Fruit fly (Drosophila melanogaster) whole organism, embryonic: ENCODE results near the gene CG31445.

Source experiments
- CG10274 ChIP-seq: fragments of 200-800 bp; sonication (Bioruptor generic); optimal IDR thresholded peaks from 3 replicates; lab custom pipeline; 2017; ENCODE audit warnings: missing biosample characterization, mild to moderate bottlenecking, missing genetic modification characterization
- CG10462 ChIP-seq: fragments of 200-800 bp; sonication (Bioruptor generic); optimal IDR thresholded peaks from 2 replicates; lab custom pipeline; 2016; ENCODE audit warnings: missing biosample characterization, missing genetic modification characterization
- CG11085 ChIP-seq: fragments of 200-800 bp; sonication (Bioruptor generic); IDR thresholded peaks from 2 replicates; pipeline ENCODE4 v1.3.6; 2022; ENCODE audit warnings: missing biosample characterization, missing genetic modification characterization
- CG11093 ChIP-seq: fragments of 200-800 bp; sonication (Bioruptor generic); IDR thresholded peaks from 3 replicates; pipeline ENCODE4 v1.3.6; 2022; ENCODE audit warnings: missing biosample characterization, missing genetic modification characterization
- CG12071 ChIP-seq: fragments of 200-800 bp; sonication (Bioruptor generic); optimal IDR thresholded peaks from 3 replicates; lab custom pipeline; 2018; ENCODE audit warnings: missing biosample characterization, mild to moderate bottlenecking, missing genetic modification characterization
- CG15696 ChIP-seq: fragments of 200-800 bp; sonication (Bioruptor generic); optimal IDR thresholded peaks from 2 replicates; lab custom pipeline; 2019; ENCODE audit warnings: missing biosample characterization, mild to moderate bottlenecking, missing genetic modification characterization, moderate library complexity
- CG16779 ChIP-seq: fragments of 200-800 bp; sonication (Bioruptor generic); IDR thresholded peaks from 2 replicates; pipeline ENCODE4 v1.3.6; 2022; ENCODE audit warnings: missing biosample characterization, missing genetic modification characterization
- CG17328 ChIP-seq: fragments of 200-800 bp; sonication (Bioruptor generic); IDR thresholded peaks from 2 replicates; pipeline ENCODE4 v1.3.6; 2022; ENCODE audit warnings: missing biosample characterization, missing genetic modification characterization
- CG1792 ChIP-seq: fragments of 200-800 bp; sonication (Bioruptor generic); optimal IDR thresholded peaks from 2 replicates; lab custom pipeline; 2016; ENCODE audit warnings: missing biosample characterization, missing genetic modification characterization
- CG2889 ChIP-seq: fragments of 200-800 bp; sonication (Bioruptor generic); IDR thresholded peaks from 3 replicates; pipeline ENCODE4 v1.3.6; 2022; ENCODE audit warnings: missing biosample characterization, missing genetic modification characterization
- CG32772 ChIP-seq: fragments of 200-800 bp; sonication (Bioruptor generic); IDR thresholded peaks from 2 replicates; pipeline ENCODE4 v1.3.6; 2022; ENCODE audit warnings: missing biosample characterization, missing genetic modification characterization
- CG43689 ChIP-seq: fragments of 200-800 bp; sonication (Bioruptor generic); IDR thresholded peaks from 2 replicates; pipeline ENCODE4 v1.3.6; 2022; ENCODE audit warnings: missing biosample characterization, missing genetic modification characterization
- CG4854 ChIP-seq: fragments of 200-800 bp; sonication (Bioruptor generic); optimal IDR thresholded peaks from 2 replicates; lab custom pipeline; 2016; ENCODE audit warnings: missing biosample characterization, missing genetic modification characterization, inconsistent platforms
- CG7271 ChIP-seq: fragments of 200-800 bp; sonication (Bioruptor generic); optimal IDR thresholded peaks from 2 replicates; lab custom pipeline; 2018; ENCODE audit warnings: missing biosample characterization, mild to moderate bottlenecking, missing genetic modification characterization, moderate library complexity
- CG8924 ChIP-seq: fragments of 200-800 bp; optimal IDR thresholded peaks from 3 replicates; lab custom pipeline; 2019; ENCODE audit warnings: missing biosample characterization, mild to moderate bottlenecking, missing genetic modification characterization, moderate library complexity
- CG9727 ChIP-seq: fragments of 200-800 bp; sonication (Bioruptor generic); optimal IDR thresholded peaks from 3 replicates; lab custom pipeline; 2017; ENCODE audit warnings: missing biosample characterization, mild to moderate bottlenecking, missing genetic modification characterization
- CG9797 ChIP-seq: fragments of 200-800 bp; sonication (Bioruptor generic); optimal IDR thresholded peaks from 3 replicates; lab custom pipeline; 2018; ENCODE audit warnings: missing biosample characterization, mild to moderate bottlenecking, missing genetic modification characterization
- Dip3 ChIP-seq: fragments of 200-800 bp; sonication (Bioruptor generic); optimal IDR thresholded peaks from 3 replicates; lab custom pipeline; 2016; ENCODE audit warnings: missing biosample characterization, missing genetic modification characterization
- Fer2 ChIP-seq: fragments of 200-800 bp; sonication (Bioruptor generic); optimal IDR thresholded peaks from 2 replicates; lab custom pipeline; 2018; ENCODE audit warnings: missing biosample characterization, mild to moderate bottlenecking, missing genetic modification characterization, moderate library complexity
- HmgZ ChIP-seq: fragments of 200-800 bp; sonication (Bioruptor generic); optimal IDR thresholded peaks from 2 replicates; lab custom pipeline; 2018; ENCODE audit warnings: missing biosample characterization, mild to moderate bottlenecking, missing genetic modification characterization
- Hr51 ChIP-seq, 2 experiments: fragments of 200-800 bp; sonication (Bioruptor generic); optimal IDR thresholded peaks; 2 replicates in 1 of 2; 3 replicates in 1 of 2; lab custom pipeline; 2016 to 2018; ENCODE audit warnings: missing biosample characterization in 2 of 2, missing genetic modification characterization in 2 of 2, mild to moderate bottlenecking in 1 of 2, moderate library complexity in 1 of 2
- Lim3 ChIP-seq: fragments of 200-800 bp; sonication (Bioruptor generic); IDR thresholded peaks from 2 replicates; pipeline ENCODE4 v1.3.6; 2022; ENCODE audit warnings: missing biosample characterization, missing genetic modification characterization
- NC2α ChIP-seq: fragments of 200-800 bp; sonication (Bioruptor generic); optimal IDR thresholded peaks from 2 replicates; lab custom pipeline; 2016; ENCODE audit warnings: missing biosample characterization, missing genetic modification characterization
- NK7.1 ChIP-seq: fragments of 200-800 bp; sonication (Bioruptor generic); optimal IDR thresholded peaks from 3 replicates; lab custom pipeline; 2016; ENCODE audit warnings: missing biosample characterization, missing genetic modification characterization
- Nf-YA ChIP-seq: fragments of 200-800 bp; sonication (Bioruptor generic); IDR thresholded peaks from 2 replicates; pipeline ENCODE4 v1.3.6; 2022; ENCODE audit warnings: missing biosample characterization, missing genetic modification characterization
- Tbp ChIP-seq: fragments of >200 bp; optimal IDR thresholded peaks from 2 replicates; lab custom pipeline; 2018; ENCODE audit warnings: missing biosample characterization, missing genetic modification characterization
- ap ChIP-seq: fragments of 200-800 bp; sonication (Bioruptor generic); IDR thresholded peaks from 2 replicates; pipeline ENCODE4 v1.3.6; 2022; ENCODE audit warnings: missing biosample characterization, missing genetic modification characterization
- ash1 ChIP-seq: fragments of 200-800 bp; sonication (Bioruptor generic); optimal IDR thresholded peaks from 2 replicates; lab custom pipeline; 2018; ENCODE audit warnings: missing biosample characterization, mild to moderate bottlenecking, missing genetic modification characterization
- bowl ChIP-seq: fragments of 200-800 bp; sonication (Bioruptor generic); IDR thresholded peaks from 2 replicates; pipeline ENCODE4 v1.3.6; 2022; ENCODE audit warnings: missing biosample characterization, missing genetic modification characterization
- corto ChIP-seq: fragments of 200-800 bp; sonication (Bioruptor generic); optimal IDR thresholded peaks from 2 replicates; lab custom pipeline; 2016; ENCODE audit warnings: missing biosample characterization, mild to moderate bottlenecking, missing genetic modification characterization, moderate library complexity
- cwo ChIP-seq: fragments of 200-800 bp; sonication (Bioruptor generic); optimal IDR thresholded peaks from 3 replicates; lab custom pipeline; 2017; ENCODE audit warnings: missing biosample characterization, missing genetic modification characterization, mild to moderate bottlenecking, moderate library complexity, missing genetic modification reagents
- da ChIP-seq: fragments of 200-800 bp; sonication (Bioruptor generic); optimal IDR thresholded peaks from 2 replicates; lab custom pipeline; 2016; ENCODE audit warnings: missing biosample characterization, missing genetic modification characterization
- danr ChIP-seq: fragments of 200-800 bp; sonication (Bioruptor generic); IDR thresholded peaks from 2 replicates; pipeline ENCODE4 v1.3.6; 2022; ENCODE audit warnings: missing biosample characterization, missing genetic modification characterization
- en ChIP-seq: fragments of 200-800 bp; sonication (Bioruptor generic); optimal IDR thresholded peaks from 2 replicates; lab custom pipeline; 2016; ENCODE audit warnings: missing biosample characterization, missing genetic modification characterization
- exex ChIP-seq: fragments of 200-800 bp; sonication (Bioruptor generic); optimal IDR thresholded peaks from 4 replicates; lab custom pipeline; 2018; ENCODE audit warnings: missing biosample characterization, mild to moderate bottlenecking, missing genetic modification characterization, moderate library complexity
- fru ChIP-seq: fragments of >200 bp; optimal IDR thresholded peaks from 2 replicates; lab custom pipeline; 2017
- gsb ChIP-seq: fragments of 200-800 bp; sonication (Bioruptor generic); IDR thresholded peaks from 2 replicates; pipeline ENCODE4 v1.3.6; 2022; ENCODE audit warnings: missing biosample characterization, missing genetic modification characterization
- gsb-n ChIP-seq: fragments of 200-800 bp; sonication (Bioruptor generic); optimal IDR thresholded peaks from 3 replicates; lab custom pipeline; 2018; ENCODE audit warnings: missing biosample characterization, mild to moderate bottlenecking, missing genetic modification characterization
- inv ChIP-seq: fragments of 200-800 bp; sonication (Bioruptor generic); IDR thresholded peaks from 2 replicates; pipeline ENCODE4 v1.3.6; 2022; ENCODE audit warnings: missing biosample characterization, missing genetic modification characterization; ENCODE audit not compliant: partially characterized antibody
- kah ChIP-seq: fragments of 200-800 bp; sonication (Bioruptor generic); optimal IDR thresholded peaks from 2 replicates; lab custom pipeline; 2018; ENCODE audit warnings: missing biosample characterization, mild to moderate bottlenecking, missing genetic modification characterization
- klu ChIP-seq: fragments of 200-800 bp; sonication (Bioruptor generic); IDR thresholded peaks from 2 replicates; pipeline ENCODE4 v1.3.6; 2022; ENCODE audit warnings: missing biosample characterization, missing genetic modification characterization
- lmd ChIP-seq: fragments of 200-800 bp; sonication (Bioruptor generic); IDR thresholded peaks from 2 replicates; pipeline ENCODE4 v1.3.6; 2022; ENCODE audit warnings: missing biosample characterization, missing genetic modification characterization
- row ChIP-seq: fragments of 200-800 bp; sonication (Bioruptor generic); IDR thresholded peaks from 3 replicates; pipeline ENCODE4 v1.3.6; 2022; ENCODE audit warnings: missing biosample characterization, missing genetic modification characterization
- run ChIP-seq: fragments of 200-800 bp; sonication (Bioruptor generic); optimal IDR thresholded peaks from 3 replicates; lab custom pipeline; 2018; ENCODE audit warnings: missing biosample characterization, mild to moderate bottlenecking, missing genetic modification characterization
- stwl ChIP-seq: fragments of 200-800 bp; sonication (Bioruptor generic); optimal IDR thresholded peaks from 3 replicates; lab custom pipeline; 2018; ENCODE audit warnings: missing biosample characterization, mild to moderate bottlenecking, missing genetic modification characterization, moderate library complexity
- tin ChIP-seq: fragments of 200-800 bp; sonication (Bioruptor generic); optimal IDR thresholded peaks from 3 replicates; lab custom pipeline; 2016; ENCODE audit warnings: missing biosample characterization, missing genetic modification characterization
- tio ChIP-seq: fragments of 200-800 bp; sonication (Bioruptor generic); optimal IDR thresholded peaks from 2 replicates; lab custom pipeline; 2017; ENCODE audit warnings: missing biosample characterization, missing genetic modification characterization, inconsistent platforms
- unc-4 ChIP-seq: fragments of 200-800 bp; sonication (Bioruptor generic); IDR thresholded peaks from 2 replicates; pipeline ENCODE4 v1.3.6; 2022; ENCODE audit warnings: missing biosample characterization, missing genetic modification characterization; ENCODE audit not compliant: partially characterized antibody
- unpg ChIP-seq: fragments of 200-800 bp; sonication (Bioruptor generic); optimal IDR thresholded peaks from 3 replicates; lab custom pipeline; 2018; ENCODE audit warnings: missing biosample characterization, mild to moderate bottlenecking, missing genetic modification characterization, moderate library complexity
- vvl ChIP-seq: fragments of 200-800 bp; sonication (Bioruptor generic); IDR thresholded peaks from 2 replicates; pipeline ENCODE4 v1.3.6; 2022; ENCODE audit warnings: missing biosample characterization, missing genetic modification characterization
- wor ChIP-seq: fragments of 200-800 bp; sonication (Bioruptor generic); IDR thresholded peaks from 2 replicates; pipeline ENCODE4 v1.3.6; 2022; ENCODE audit warnings: missing biosample characterization, missing genetic modification characterization
- z ChIP-seq: fragments of 200-800 bp; sonication (Bioruptor generic); IDR thresholded peaks from 3 replicates; pipeline ENCODE4 v1.3.6; 2022; ENCODE audit warnings: missing biosample characterization, missing genetic modification characterization
- zen ChIP-seq: fragments of 200-800 bp; sonication (Bioruptor generic); optimal IDR thresholded peaks from 3 replicates; lab custom pipeline; 2018; ENCODE audit warnings: missing biosample characterization, mild to moderate bottlenecking, missing genetic modification characterization, moderate library complexity

The CG31445 gene

dm6 chr3R:29265075-29265474 lies 20.4 kb upstream of the CG31445 start (continued):
- TF ChIP-seq gsb-n (tag; lab: Kevin White, UChicago) (no peak), Fer2 (tag; lab: Kevin White, UChicago) (no peak), CG11093 (no peak), CG4854 (GFP tag; lab: Kevin White, UChicago) (no peak), NC2α (GFP tag; lab: Kevin White, UChicago) (peak; percentile 31), stwl (tag; lab: Kevin White, UChicago) (no peak), inv (no peak), Tbp (GFP tag; lab: Kevin White, UChicago) (no peak), gsb (GFP tag; lab: Robert Waterston, UW) (no peak), unpg (GFP tag; lab: Kevin White, UChicago) (peak; percentile 42), CG10462 (GFP tag; lab: Kevin White, UChicago) (no peak), exex (tag; lab: Kevin White, UChicago) (no peak), CG17328 (GFP tag; lab: Robert Waterston, UW) (peak; percentile 43; the same call in 1 of the 2 replicates), en (GFP tag; lab: Kevin White, UChicago) (no peak), CG10274 (GFP tag; lab: Kevin White, UChicago) (no peak), Nf-YA (GFP tag; lab: Robert Waterston, UW) (no peak), kah (GFP tag; lab: Kevin White, UChicago) (no peak), tio (GFP tag; lab: Kevin White, UChicago) (no peak), row (GFP tag; lab: Robert Waterston, UW) (peak; percentile 75), unc-4 (GFP tag; lab: Robert Waterston, UW) (no peak), z (GFP tag; lab: Robert Waterston, UW) (no peak), HmgZ (tag; lab: Kevin White, UChicago) (no peak), zen (tag; lab: Kevin White, UChicago) (no peak), cwo (GFP tag; lab: Kevin White, UChicago) (no peak), fru (lab: Kevin White, UChicago) (no peak), CG16779 (GFP tag; lab: Robert Waterston, UW) (no peak), ash1 (GFP tag; lab: Kevin White, UChicago) (no peak), Dip3 (GFP tag; lab: Kevin White, UChicago) (no peak), vvl (GFP tag; lab: Robert Waterston, UW) (no peak; the same call in 1 of the 2 replicates), CG1792 (GFP tag; lab: Kevin White, UChicago) (no peak), danr (GFP tag; lab: Robert Waterston, UW) (no peak), wor (GFP tag; lab: Robert Waterston, UW) (0 out of 2 replicates have a peak, but pooled peaks have one; percentile 12), CG11085 (GFP tag; lab: Robert Waterston, UW) (no peak), CG12071 (GFP tag; lab: Kevin White, UChicago) (no peak), run (tag; lab: Kevin White, UChicago) (no peak), CG32772 (GFP tag; lab: Robert Waterston, UW) (no peak), Lim3 (GFP tag; lab: Robert Waterston, UW) (no peak), lmd (GFP tag; lab: Robert Waterston, UW) (peak; percentile 9; the same call in 1 of the 2 replicates), tin (GFP tag; lab: Kevin White, UChicago) (peak; percentile 19), bowl (no peak), ap (GFP tag; lab: Robert Waterston, UW) (no peak), CG15696 (tag; lab: Kevin White, UChicago) (peak; percentile 45), CG7271 (no peak), CG8924 (peak; percentile 24), da (no peak), CG43689 (GFP tag; lab: Robert Waterston, UW) (no peak), klu (no peak), CG2889 (GFP tag; lab: Robert Waterston, UW) (no peak), corto (GFP tag; lab: Kevin White, UChicago) (no peak), CG9797 (GFP tag; lab: Kevin White, UChicago) (no peak), CG9727 (GFP tag; lab: Kevin White, UChicago) (peak; percentile 61), Hr51 (GFP tag; optimal IDR thresholded peaks at IDR 0.05; lab: Kevin White, UChicago) (peak in 1 of 2 experiments; percentile 21), NK7.1 (GFP tag; lab: Kevin White, UChicago) (no peak)
